Worm (Caenorhabditis elegans) whole organism, late embryonic: ENCODE results near the gene Y71H2B.4.

Experiments
- ceh-19 ChIP-seq: fragments of 200-800 bp; sonication (Bioruptor generic); optimal IDR thresholded peaks from 2 replicates; lab custom pipeline; 2018; ENCODE audit warnings: mild to moderate bottlenecking, missing genetic modification characterization, missing compliant biosample characterization
- ceh-48 ChIP-seq: sonication (generic microtip); optimal IDR thresholded peaks from 2 replicates; lab custom pipeline; 2016; ENCODE audit warnings: missing genetic modification characterization, inconsistent platforms, missing compliant biosample characterization
- dmd-4 ChIP-seq: sonication (generic microtip); optimal IDR thresholded peaks from 2 replicates; lab custom pipeline; 2016; ENCODE audit warnings: borderline replicate concordance, missing genetic modification characterization, missing compliant biosample characterization
- dve-1 ChIP-seq: sonication (generic microtip); optimal IDR thresholded peaks from 2 replicates; lab custom pipeline; 2017; ENCODE audit warnings: antibody characterized with exemption, mild to moderate bottlenecking, missing genetic modification characterization, missing compliant biosample characterization
- ets-4 ChIP-seq: sonication (generic microtip); optimal IDR thresholded peaks from 2 replicates; lab custom pipeline; 2016; ENCODE audit warnings: missing genetic modification characterization, missing compliant biosample characterization
- mec-3 ChIP-seq: sonication (generic microtip); optimal IDR thresholded peaks from 2 replicates; lab custom pipeline; 2016; ENCODE audit warnings: borderline replicate concordance, missing genetic modification characterization, missing compliant biosample characterization

- TF ChIP-seq ceh-19 (peak; percentile 43), dmd-4 (no peak), dve-1 (no peak), ets-4 (tag; lab: Kevin White, UChicago) (no peak), mec-3 (tag; lab: Kevin White, UChicago) (no peak), ceh-48 (tag; lab: Kevin White, UChicago) (peak; percentile 45)
Measured at ce11 chrIII:2576360-2577259, 42.2 kb upstream of the Y71H2B.4 start.
